Fruit fly (Drosophila melanogaster) whole organism, embryonic: Measurements from ENCODE around the gene nol.

ENCODE experiments used
- Asciz ChIP-seq: fragments of 200-800 bp; sonication (Bioruptor generic); optimal IDR thresholded peaks from 2 replicates; lab custom pipeline; 2017; ENCODE audit warnings: missing biosample characterization, mild to moderate bottlenecking, missing genetic modification characterization, missing genetic modification reagents
- Atf-2 ChIP-seq: fragments of 200-800 bp; sonication (Bioruptor generic); optimal IDR thresholded peaks from 2 replicates; lab custom pipeline; 2016; ENCODE audit warnings: missing biosample characterization, missing genetic modification characterization
- Bgb ChIP-seq: fragments of 200-800 bp; sonication (Bioruptor generic); IDR thresholded peaks from 2 replicates; pipeline ENCODE4 v1.3.6; 2022; ENCODE audit warnings: missing biosample characterization, missing genetic modification characterization; ENCODE audit not compliant: partially characterized antibody
- Bteb2 ChIP-seq: fragments of 200-800 bp; sonication (Bioruptor generic); optimal IDR thresholded peaks from 2 replicates; lab custom pipeline; 2016; ENCODE audit warnings: missing biosample characterization, missing genetic modification characterization
- CG10431 ChIP-seq: fragments of 200-800 bp; sonication (Bioruptor generic); optimal IDR thresholded peaks from 3 replicates; lab custom pipeline; 2018; ENCODE audit warnings: missing biosample characterization, mild to moderate bottlenecking, missing genetic modification characterization
- CG11085 ChIP-seq: fragments of 200-800 bp; sonication (Bioruptor generic); IDR thresholded peaks from 2 replicates; pipeline ENCODE4 v1.3.6; 2022; ENCODE audit warnings: missing biosample characterization, missing genetic modification characterization
- CG11093 ChIP-seq: fragments of 200-800 bp; sonication (Bioruptor generic); IDR thresholded peaks from 3 replicates; pipeline ENCODE4 v1.3.6; 2022; ENCODE audit warnings: missing biosample characterization, missing genetic modification characterization
- CG11504 ChIP-seq: fragments of 200-800 bp; sonication (Bioruptor generic); optimal IDR thresholded peaks from 3 replicates; lab custom pipeline; 2019; ENCODE audit warnings: missing biosample characterization, mild to moderate bottlenecking, missing genetic modification characterization, moderate library complexity
- CG12769 ChIP-seq: fragments of 200-800 bp; sonication (Bioruptor generic); optimal IDR thresholded peaks from 2 replicates; lab custom pipeline; 2019; ENCODE audit warnings: missing biosample characterization, mild to moderate bottlenecking, missing genetic modification characterization, moderate library complexity
- CG13624 ChIP-seq: fragments of 200-800 bp; sonication (Bioruptor generic); optimal IDR thresholded peaks from 2 replicates; lab custom pipeline; 2016; ENCODE audit warnings: missing biosample characterization, missing genetic modification characterization
- CG15011 ChIP-seq: fragments of 200-800 bp; sonication (Bioruptor generic); optimal IDR thresholded peaks from 3 replicates; lab custom pipeline; 2018; ENCODE audit warnings: missing biosample characterization, mild to moderate bottlenecking, missing genetic modification characterization
- CG16813 ChIP-seq: fragments of 200-800 bp; sonication (Bioruptor generic); IDR thresholded peaks from 3 replicates; pipeline ENCODE4 v1.3.6; 2022; ENCODE audit warnings: missing biosample characterization, missing genetic modification characterization; ENCODE audit not compliant: partially characterized antibody
- CG16815 ChIP-seq: fragments of 200-800 bp; sonication (Bioruptor generic); optimal IDR thresholded peaks from 3 replicates; lab custom pipeline; 2017; ENCODE audit warnings: missing biosample characterization, mild to moderate bottlenecking, missing genetic modification characterization
- CG17186 ChIP-seq: fragments of 200-800 bp; sonication (Bioruptor generic); optimal IDR thresholded peaks from 3 replicates; lab custom pipeline; 2017; ENCODE audit warnings: missing biosample characterization, missing genetic modification reagents, missing genetic modification characterization
- CG2875 ChIP-seq: fragments of 200-800 bp; sonication (Bioruptor generic); optimal IDR thresholded peaks from 2 replicates; lab custom pipeline; 2017; ENCODE audit warnings: missing biosample characterization, mild to moderate bottlenecking, missing genetic modification characterization, missing genetic modification reagents
- CG31388 ChIP-seq: fragments of 200-800 bp; sonication (Bioruptor generic); optimal IDR thresholded peaks from 2 replicates; lab custom pipeline; 2016; ENCODE audit warnings: missing biosample characterization, missing genetic modification characterization
- CG31441 ChIP-seq: fragments of 200-800 bp; sonication (Bioruptor generic); IDR thresholded peaks from 2 replicates; pipeline ENCODE4 v1.3.6; 2022; ENCODE audit warnings: missing biosample characterization, missing genetic modification characterization
- CG32532 ChIP-seq: fragments of 200-800 bp; sonication (Bioruptor generic); IDR thresholded peaks from 2 replicates; pipeline ENCODE4 v1.3.6; 2022; ENCODE audit warnings: missing biosample characterization, missing genetic modification characterization
- CG34422 ChIP-seq: fragments of 200-800 bp; sonication (Bioruptor generic); IDR thresholded peaks from 3 replicates; pipeline ENCODE4 v1.3.6; 2022; ENCODE audit warnings: missing biosample characterization, missing genetic modification characterization
- CG3726 ChIP-seq: fragments of 200-800 bp; sonication (Bioruptor generic); IDR thresholded peaks from 3 replicates; pipeline ENCODE4, ENCODE4 v1.3.6; 2022; ENCODE audit warnings: missing biosample characterization, missing genetic modification characterization
- CG7839 ChIP-seq: fragments of 200-800 bp; sonication (Bioruptor generic); optimal IDR thresholded peaks from 3 replicates; lab custom pipeline; 2018; ENCODE audit warnings: missing biosample characterization, mild to moderate bottlenecking, missing genetic modification characterization, moderate library complexity
- CG9932 ChIP-seq: fragments of 200-800 bp; sonication (Bioruptor generic); IDR thresholded peaks from 2 replicates; pipeline ENCODE4 v1.3.6; 2022; ENCODE audit warnings: missing biosample characterization, missing genetic modification characterization
- CHES-1-like ChIP-seq: fragments of 200-800 bp; sonication (Bioruptor generic); optimal IDR thresholded peaks from 2 replicates; lab custom pipeline; 2016; ENCODE audit warnings: missing biosample characterization, missing genetic modification characterization
- CrebB ChIP-seq: fragments of 200-800 bp; sonication (Bioruptor generic); optimal IDR thresholded peaks from 3 replicates; lab custom pipeline; 2018; ENCODE audit warnings: missing biosample characterization, mild to moderate bottlenecking, missing genetic modification characterization
- Dip2 ChIP-seq: fragments of 200-800 bp; sonication (Bioruptor generic); IDR thresholded peaks from 2 replicates; pipeline ENCODE4 v1.3.6; 2022; ENCODE audit warnings: missing biosample characterization, missing genetic modification characterization
- GATAe ChIP-seq: fragments of 200-800 bp; sonication (Bioruptor generic); conservative IDR thresholded peaks from 2 replicates; pipeline ENCODE4 v1.3.6; 2022; ENCODE audit warnings: missing biosample characterization, missing genetic modification characterization
- Hand ChIP-seq: fragments of 200-800 bp; sonication (Bioruptor generic); optimal IDR thresholded peaks from 2 replicates; lab custom pipeline; 2017; ENCODE audit warnings: mild to moderate bottlenecking, missing biosample characterization, missing genetic modification reagents, missing genetic modification characterization
- Hmx ChIP-seq: fragments of 200-800 bp; sonication (Bioruptor generic); optimal IDR thresholded peaks from 2 replicates; lab custom pipeline; 2016; ENCODE audit warnings: missing biosample characterization, missing genetic modification characterization
- Meics ChIP-seq: fragments of 200-800 bp; sonication (Bioruptor generic); optimal IDR thresholded peaks from 2 replicates; lab custom pipeline; 2017; ENCODE audit warnings: missing biosample characterization, mild to moderate bottlenecking, missing genetic modification characterization
- Nf-YA ChIP-seq: fragments of 200-800 bp; sonication (Bioruptor generic); IDR thresholded peaks from 2 replicates; pipeline ENCODE4 v1.3.6; 2022; ENCODE audit warnings: missing biosample characterization, missing genetic modification characterization
- PHDP ChIP-seq: fragments of 200-800 bp; sonication (Bioruptor generic); optimal IDR thresholded peaks from 3 replicates; lab custom pipeline; 2018; ENCODE audit warnings: missing biosample characterization, mild to moderate bottlenecking, missing genetic modification characterization, moderate library complexity
- Taf1 ChIP-seq: fragments of 200-800 bp; sonication (Bioruptor generic); IDR thresholded peaks from 2 replicates; pipeline ENCODE4 v1.3.6; 2022; ENCODE audit warnings: missing biosample characterization, missing genetic modification characterization
- cg ChIP-seq: fragments of 200-800 bp; sonication (Bioruptor generic); optimal IDR thresholded peaks from 3 replicates; lab custom pipeline; 2019; ENCODE audit warnings: missing biosample characterization, mild to moderate bottlenecking, missing genetic modification characterization, moderate library complexity
- da ChIP-seq: fragments of 200-800 bp; sonication (Bioruptor generic); optimal IDR thresholded peaks from 2 replicates; lab custom pipeline; 2016; ENCODE audit warnings: missing biosample characterization, missing genetic modification characterization
- dimm ChIP-seq: fragments of 200-800 bp; sonication (Bioruptor generic); IDR thresholded peaks from 2 replicates; pipeline ENCODE4 v1.3.6; 2022; ENCODE audit warnings: missing biosample characterization, missing genetic modification characterization
- dm ChIP-seq: fragments of 200-800 bp; sonication (Bioruptor generic); optimal IDR thresholded peaks from 3 replicates; lab custom pipeline; 2016; ENCODE audit warnings: missing biosample characterization, missing genetic modification characterization
- esg ChIP-seq: fragments of 200-800 bp; sonication (Bioruptor generic); conservative IDR thresholded peaks from 2 replicates; pipeline ENCODE4 v1.3.6; 2022; ENCODE audit warnings: missing biosample characterization, missing genetic modification characterization
- hbn ChIP-seq: fragments of 200-800 bp; sonication (Bioruptor generic); IDR thresholded peaks from 2 replicates; pipeline ENCODE4 v1.3.6; 2022; ENCODE audit warnings: missing biosample characterization, missing genetic modification characterization; ENCODE audit not compliant: partially characterized antibody
- hkb ChIP-seq, 2 experiments: fragments of 200-800 bp in 1 of 2; fragments of >200 bp in 1 of 2; sonication (Bioruptor generic) in 1 of 2; IDR thresholded peaks in 1 of 2; optimal IDR thresholded peaks in 1 of 2; 2 replicates each; pipeline versions ENCODE4 v1.3.6 to Lab custom; 2017 to 2022; ENCODE audit warnings: missing biosample characterization in 1 of 2, missing genetic modification characterization in 1 of 2
- klu ChIP-seq: fragments of 200-800 bp; sonication (Bioruptor generic); IDR thresholded peaks from 2 replicates; pipeline ENCODE4 v1.3.6; 2022; ENCODE audit warnings: missing biosample characterization, missing genetic modification characterization
- knrl ChIP-seq: fragments of 200-800 bp; sonication (Bioruptor generic); IDR thresholded peaks from 3 replicates; pipeline ENCODE4 v1.3.6; 2022; ENCODE audit warnings: missing biosample characterization, missing genetic modification characterization; ENCODE audit not compliant: partially characterized antibody
- otp ChIP-seq: fragments of 200-800 bp; sonication (Bioruptor generic); IDR thresholded peaks from 3 replicates; pipeline ENCODE4, ENCODE4 v1.3.6; 2022; ENCODE audit warnings: missing biosample characterization, missing genetic modification characterization
- seq ChIP-seq: fragments of 200-800 bp; sonication (Bioruptor generic); IDR thresholded peaks from 2 replicates; pipeline ENCODE4 v1.3.6; 2022; ENCODE audit warnings: missing biosample characterization, missing genetic modification characterization
- unpg ChIP-seq: fragments of 200-800 bp; sonication (Bioruptor generic); optimal IDR thresholded peaks from 3 replicates; lab custom pipeline; 2018; ENCODE audit warnings: missing biosample characterization, mild to moderate bottlenecking, missing genetic modification characterization, moderate library complexity
- vnd ChIP-seq: fragments of 200-800 bp; sonication (Bioruptor generic); IDR thresholded peaks from 3 replicates; pipeline ENCODE4 v1.3.6; 2022; ENCODE audit warnings: missing biosample characterization, missing genetic modification characterization; ENCODE audit not compliant: partially characterized antibody
- wdn ChIP-seq: fragments of 200-800 bp; sonication (Bioruptor generic); IDR thresholded peaks from 2 replicates; pipeline ENCODE4 v1.3.6; 2022; ENCODE audit warnings: missing biosample characterization, missing genetic modification characterization
- wor ChIP-seq: fragments of 200-800 bp; sonication (Bioruptor generic); IDR thresholded peaks from 2 replicates; pipeline ENCODE4 v1.3.6; 2022; ENCODE audit warnings: missing biosample characterization, missing genetic modification characterization
- z ChIP-seq: fragments of 200-800 bp; sonication (Bioruptor generic); IDR thresholded peaks from 3 replicates; pipeline ENCODE4 v1.3.6; 2022; ENCODE audit warnings: missing biosample characterization, missing genetic modification characterization
- zen ChIP-seq: fragments of 200-800 bp; sonication (Bioruptor generic); optimal IDR thresholded peaks from 3 replicates; lab custom pipeline; 2018; ENCODE audit warnings: missing biosample characterization, mild to moderate bottlenecking, missing genetic modification characterization, moderate library complexity

The nol gene

dm6 chr3L:11084557-11085231 is 45.9 kb upstream of the nol start (continued):
- TF ChIP-seq PHDP (peak; percentile 97), Taf1 (GFP tag; lab: Robert Waterston, UW) (peak; percentile 75), dimm (GFP tag; lab: Robert Waterston, UW) (peak; percentile 90), Bteb2 (peak; percentile 94), CG9932 (GFP tag; lab: Robert Waterston, UW) (peak; percentile 80), zen (tag; lab: Kevin White, UChicago) (peak; percentile 94), CG11085 (GFP tag; lab: Robert Waterston, UW) (peak; percentile 82), CG16813 (GFP tag; lab: Robert Waterston, UW) (no peak), GATAe (peak; percentile 62), CG11504 (tag; lab: Kevin White, UChicago) (peak; percentile 97), CG11093 (GFP tag; lab: Robert Waterston, UW) (peak; percentile 94), Meics (peak; percentile 89), unpg (GFP tag; lab: Kevin White, UChicago) (peak; percentile 97), otp (GFP tag; lab: Robert Waterston, UW) (peak; percentile 97), CG3726 (peak; percentile 96), Atf-2 (GFP tag; lab: Kevin White, UChicago) (peak; percentile 97), CHES-1-like (GFP tag; lab: Kevin White, UChicago) (peak; percentile 97), esg (peak; percentile 93), wdn (GFP tag; lab: Robert Waterston, UW) (peak; percentile 84), CG2875 (GFP tag; lab: Kevin White, UChicago) (peak; percentile 96), CG12769 (tag; lab: Kevin White, UChicago) (peak; percentile 94), wor (peak; percentile 92), hkb (optimal IDR thresholded peaks at IDR 0.05; lab: Kevin White, UChicago) (no peak), hkb (GFP tag; IDR thresholded peaks at IDR 0.05; lab: Robert Waterston, UW) (peak; percentile 98), Hand (GFP tag; lab: Kevin White, UChicago) (peak; percentile 85), dm (GFP tag; lab: Kevin White, UChicago) (peak; percentile 94), klu (GFP tag; lab: Robert Waterston, UW) (peak; percentile 79), CrebB (tag; lab: Kevin White, UChicago) (peak; percentile 95), vnd (GFP tag; lab: Robert Waterston, UW) (no peak), hbn (GFP tag; lab: Robert Waterston, UW) (no peak), CG7839 (peak; percentile 98), CG17186 (GFP tag; lab: Kevin White, UChicago) (peak; percentile 82), CG10431 (GFP tag; lab: Kevin White, UChicago) (peak; percentile 89), cg (peak; percentile 23), Bgb (GFP tag; lab: Robert Waterston, UW) (no peak), da (peak; percentile 93), CG32532 (peak; percentile 93), seq (GFP tag; lab: Robert Waterston, UW) (peak; percentile 95), CG31388 (GFP tag; lab: Kevin White, UChicago) (peak; percentile 93), Nf-YA (GFP tag; lab: Robert Waterston, UW) (peak; percentile 96), CG15011 (GFP tag; lab: Kevin White, UChicago) (peak; percentile 88), Asciz (GFP tag; lab: Kevin White, UChicago) (peak; percentile 98), Hmx (GFP tag; lab: Kevin White, UChicago) (peak; percentile 89), CG13624 (GFP tag; lab: Kevin White, UChicago) (peak; percentile 96), z (GFP tag; lab: Robert Waterston, UW) (peak; percentile 68; the same call in 1 of the 3 replicates), CG31441 (GFP tag; lab: Robert Waterston, UW) (peak; percentile 97), knrl (no peak), Dip2 (GFP tag; lab: Robert Waterston, UW) (peak; percentile 36; the same call in 1 of the 2 replicates), CG34422 (GFP tag; lab: Robert Waterston, UW) (peak; percentile 97), CG16815 (peak; percentile 92)
